Worm (Caenorhabditis elegans) whole organism, late embryonic: ENCODE results near the gene mam-1.

Experiments used
- K09A11.1 ChIP-seq: sonication (generic microtip); optimal IDR thresholded peaks from 2 replicates; lab custom pipeline; 2017; ENCODE audit warnings: antibody characterized with exemption, mild to moderate bottlenecking, missing genetic modification characterization, missing compliant biosample characterization; ENCODE audit not compliant: insufficient read depth
- ama-1 ChIP-seq: fragments of 150-350 bp; optimal IDR thresholded peaks from 2 replicates; lab custom pipeline; 2014
- ceh-31 ChIP-seq: sonication (generic microtip); optimal IDR thresholded peaks from 2 replicates; lab custom pipeline; 2016; ENCODE audit warnings: missing genetic modification characterization, missing compliant biosample characterization
- elt-2 ChIP-seq: sonication (generic microtip); optimal IDR thresholded peaks from 2 replicates; lab custom pipeline; 2016; ENCODE audit warnings: missing genetic modification reagents, missing genetic modification characterization, missing compliant biosample characterization
- fkh-6 ChIP-seq: sonication (generic microtip); optimal IDR thresholded peaks from 2 replicates; lab custom pipeline; 2016; ENCODE audit warnings: missing genetic modification characterization, missing compliant biosample characterization
- hlh-30 ChIP-seq: sonication (generic microtip); optimal IDR thresholded peaks from 2 replicates; lab custom pipeline; 2017; ENCODE audit warnings: antibody characterized with exemption, missing genetic modification characterization, missing compliant biosample characterization; ENCODE audit not compliant: insufficient read depth

DNA sequence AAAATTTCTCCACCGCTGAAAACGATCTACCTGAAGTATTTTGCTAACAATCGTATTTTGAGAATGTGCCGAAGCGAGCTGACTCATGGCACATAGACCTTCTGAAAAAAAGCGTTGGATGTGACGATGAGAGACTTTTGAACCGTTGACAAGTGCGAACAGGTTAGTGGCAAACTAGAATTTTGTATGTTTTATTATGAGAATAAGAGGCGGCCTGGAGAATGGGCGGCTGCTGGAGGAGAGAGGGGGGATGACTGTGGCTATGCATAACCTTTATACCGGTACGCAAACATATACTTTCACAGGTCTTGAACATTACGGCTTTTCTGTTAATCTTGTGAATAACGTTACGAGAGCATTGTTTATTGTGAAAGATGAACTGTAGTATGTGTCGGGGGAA lies at the start of gene mam-1:
- TF ChIP-seq hlh-30 (tag; lab: Kevin White, UChicago) (no peak), fkh-6 (tag; lab: Kevin White, UChicago) (no peak), ceh-31 (tag; lab: Kevin White, UChicago) (no peak), ama-1 (lab: Kevin White, UChicago) (no peak), K09A11.1 (tag; lab: Kevin White, UChicago) (no peak), elt-2 (no peak)
